Fruit fly (Drosophila melanogaster) whole organism, embryonic: Measurements from ENCODE around the gene CG12075.

Source experiments
- CG9876 ChIP-seq: fragments of 200-800 bp; sonication (Bioruptor generic); optimal IDR thresholded peaks from 2 replicates; lab custom pipeline; 2016; ENCODE audit warnings: missing biosample characterization, missing genetic modification characterization
- danr ChIP-seq: fragments of 200-800 bp; sonication (Bioruptor generic); IDR thresholded peaks from 2 replicates; pipeline ENCODE4 v1.3.6; 2022; ENCODE audit warnings: missing biosample characterization, missing genetic modification characterization
- mam ChIP-seq: fragments of 200-800 bp; sonication (Bioruptor generic); optimal IDR thresholded peaks from 3 replicates; lab custom pipeline; 2016; ENCODE audit warnings: missing biosample characterization, missing genetic modification characterization
- psq ChIP-seq: fragments of 200-800 bp; sonication (Bioruptor generic); optimal IDR thresholded peaks from 2 replicates; lab custom pipeline; 2017; ENCODE audit warnings: missing biosample characterization, missing genetic modification characterization

dm6 chrX:8907547-8907813 is 69.4 kb downstream of the CG12075 start:
- TF ChIP-seq danr (GFP tag; lab: Robert Waterston, UW) (no peak), mam (GFP tag; lab: Kevin White, UChicago) (no peak), psq (no peak), CG9876 (GFP tag; lab: Kevin White, UChicago) (no peak)
